Worm (Caenorhabditis elegans) whole organism, L2 larva: Measurements from ENCODE around the gene clec-162.
A peak's percentile ranks its signal among the peaks of the same experiment; 100 is the strongest.

Experiments
- C34F6.9 ChIP-seq: fragments of 150-350 bp; optimal IDR thresholded peaks from 2 replicates; lab custom pipeline; 2014; ENCODE audit warnings: missing biosample characterization, missing genetic modification characterization
- lsy-2 ChIP-seq, 2 experiments: fragments of 150-350 bp in 1 of 2; sonication (generic microtip) in 1 of 2; optimal IDR thresholded peaks; 2 replicates each; lab custom pipeline; 2014 to 2017; ENCODE audit warnings: missing biosample characterization in 2 of 2, missing genetic modification characterization in 2 of 2
- unc-39 ChIP-seq: fragments of 150-350 bp; optimal IDR thresholded peaks from 2 replicates; lab custom pipeline; 2014; ENCODE audit warnings: missing biosample characterization, missing genetic modification characterization
- ztf-11 ChIP-seq: sonication (generic microtip); optimal IDR thresholded peaks from 2 replicates; lab custom pipeline; 2017; ENCODE audit warnings: missing biosample characterization, missing genetic modification characterization

DNA sequence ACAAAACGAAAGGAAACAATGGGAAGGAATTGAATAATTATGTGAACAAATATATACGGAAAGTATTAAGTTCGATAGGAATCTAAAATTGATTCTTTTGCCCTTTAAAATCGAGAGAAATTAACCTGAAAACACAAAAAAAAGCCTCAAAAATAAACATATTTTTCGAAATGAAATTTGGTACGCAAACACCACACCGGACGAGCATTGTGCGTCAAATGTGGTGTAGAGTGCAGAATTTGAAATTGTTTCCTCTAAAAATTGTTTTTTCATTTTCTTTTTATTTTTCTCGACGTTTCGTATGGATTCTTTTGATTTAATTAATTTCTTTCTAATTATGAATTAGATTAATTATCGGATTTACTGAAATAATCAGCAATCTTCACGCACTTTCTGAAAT is 29.6 kb downstream of the clec-162 start:
- TF ChIP-seq lsy-2 (tag; optimal IDR thresholded peaks at IDR 0.05; lab: Kevin White, UChicago) (peak in 1 of 2 experiments; percentile 55), C34F6.9 (tag; lab: Kevin White, UChicago) (peak; percentile 59), ztf-11 (tag; lab: Kevin White, UChicago) (no peak), unc-39 (no peak)
